Fruit fly (Drosophila melanogaster) whole organism, pupa: Measurements from ENCODE around the gene CG4053.

ENCODE experiments used
- CG10348 ChIP-seq: fragments of 200-800 bp; sonication (Bioruptor generic); IDR thresholded peaks from 2 replicates; pipeline ENCODE4 v1.3.6; 2022; ENCODE audit warnings: missing biosample characterization, missing genetic modification characterization
- CG12605 ChIP-seq: fragments of 200-800 bp; sonication (Bioruptor generic); IDR thresholded peaks from 2 replicates; pipeline ENCODE4 v1.3.6; 2022; ENCODE audit warnings: missing biosample characterization, missing genetic modification characterization
- CG17806 ChIP-seq: fragments of 200-800 bp; sonication (Bioruptor generic); optimal IDR thresholded peaks from 2 replicates; lab custom pipeline; 2018; ENCODE audit warnings: missing biosample characterization, mild to moderate bottlenecking, missing genetic modification characterization, moderate library complexity
- CG34367 ChIP-seq: fragments of 200-800 bp; sonication (Bioruptor generic); optimal IDR thresholded peaks from 2 replicates; lab custom pipeline; 2018; ENCODE audit warnings: missing biosample characterization, mild to moderate bottlenecking, missing genetic modification characterization
- CG8301 ChIP-seq: fragments of 200-800 bp; sonication (Bioruptor generic); optimal IDR thresholded peaks from 2 replicates; lab custom pipeline; 2018; ENCODE audit warnings: missing biosample characterization, mild to moderate bottlenecking, missing genetic modification characterization
- CG9948 ChIP-seq: fragments of 200-800 bp; sonication (Bioruptor generic); optimal IDR thresholded peaks from 2 replicates; lab custom pipeline; 2018; ENCODE audit warnings: missing biosample characterization, mild to moderate bottlenecking, missing genetic modification characterization, moderate library complexity
- D1 ChIP-seq: fragments of 200-800 bp; sonication (Bioruptor generic); optimal IDR thresholded peaks from 2 replicates; lab custom pipeline; 2018; ENCODE audit warnings: missing biosample characterization, mild to moderate bottlenecking, missing genetic modification characterization, moderate library complexity
- EcR ChIP-seq: fragments of 200-800 bp; sonication (Bioruptor generic); optimal IDR thresholded peaks from 3 replicates; lab custom pipeline; 2019; ENCODE audit warnings: missing biosample characterization, missing genetic modification characterization, mild to moderate bottlenecking, moderate library complexity, missing genetic modification reagents
- Ets98B ChIP-seq: fragments of 200-800 bp; sonication (Bioruptor generic); IDR thresholded peaks from 2 replicates; pipeline ENCODE4 v1.3.6; 2022; ENCODE audit warnings: missing biosample characterization, missing genetic modification characterization
- Pif1B ChIP-seq: fragments of 200-800 bp; sonication (Bioruptor generic); optimal IDR thresholded peaks from 3 replicates; lab custom pipeline; 2016; ENCODE audit warnings: missing biosample characterization, missing genetic modification characterization
- fd96Ca ChIP-seq: fragments of 200-800 bp; sonication (Bioruptor generic); IDR thresholded peaks from 3 replicates; pipeline ENCODE4 v1.3.6; 2022; ENCODE audit warnings: missing biosample characterization, missing genetic modification characterization
- gl ChIP-seq: fragments of 200-800 bp; sonication (Bioruptor generic); optimal IDR thresholded peaks from 2 replicates; lab custom pipeline; 2018; ENCODE audit warnings: missing biosample characterization, mild to moderate bottlenecking, missing genetic modification characterization

- TF ChIP-seq CG34367 (no peak), D1 (no peak), CG12605 (GFP tag; lab: Robert Waterston, UW) (no peak), Ets98B (GFP tag; lab: Robert Waterston, UW) (no peak), CG10348 (no peak), Pif1B (GFP tag; lab: Kevin White, UChicago) (no peak), CG17806 (no peak), gl (no peak), EcR (GFP tag; lab: Kevin White, UChicago) (no peak), CG9948 (tag; lab: Kevin White, UChicago) (no peak), CG8301 (no peak), fd96Ca (GFP tag; lab: Robert Waterston, UW) (no peak)
Measured at dm6 chr3R:17127912-17128311, 4.1 kb downstream of the CG4053 start, which contains the start of gene CG31265.
